Worm (Caenorhabditis elegans): ENCODE measurements around the gene R08A2.9.

DNA sequence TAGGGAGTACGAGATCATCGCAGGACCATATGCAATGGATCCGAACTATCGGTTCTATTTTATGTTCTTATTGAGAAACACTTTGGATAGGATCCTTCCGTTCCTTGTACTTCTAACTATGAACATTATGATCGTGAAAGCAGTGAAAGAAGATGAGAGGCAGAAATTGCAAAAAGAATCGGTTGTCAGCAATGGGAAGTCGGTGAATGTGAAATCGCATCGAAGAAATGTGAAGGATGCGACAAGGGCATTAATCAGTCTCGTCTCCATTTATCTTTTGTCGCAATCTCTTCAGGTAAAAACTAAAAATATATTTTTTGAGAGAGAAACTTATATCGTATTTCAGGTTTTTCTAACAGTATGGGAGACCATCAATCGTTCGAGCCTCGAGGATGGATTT, 25.2 kb upstream of the R08A2.9 start:
- TF ChIP-seq F13C5.2 (tag; optimal IDR thresholded peaks at IDR 0.05): no peak
- no peak for TF ChIP-seq ceh-13 (GFP tag; optimal IDR thresholded peaks at IDR 0.05)
- TF ChIP-seq tbx-37 (GFP tag; conservative IDR thresholded peaks at IDR 0.05): no peak
- no peak for TF ChIP-seq flt-1 (GFP tag; IDR thresholded peaks at IDR 0.05)
- no peak for TF ChIP-seq scrt-1 (GFP tag; IDR thresholded peaks at IDR 0.05)
- no peak for TF ChIP-seq ceh-36 (tag; optimal IDR thresholded peaks at IDR 0.05)
- TF ChIP-seq B0310.2 (tag; optimal IDR thresholded peaks at IDR 0.05): no peak
